Fruit fly (Drosophila melanogaster) whole organism, embryonic: ENCODE measurements around the gene bib.

ENCODE experiments used
- Atf6 ChIP-seq: fragments of 200-800 bp; sonication (Bioruptor generic); IDR thresholded peaks from 2 replicates; pipeline ENCODE4 v1.3.6; 2022; ENCODE audit warnings: missing biosample characterization, missing genetic modification characterization
- CG10431 ChIP-seq: fragments of 200-800 bp; sonication (Bioruptor generic); optimal IDR thresholded peaks from 3 replicates; lab custom pipeline; 2018; ENCODE audit warnings: missing biosample characterization, mild to moderate bottlenecking, missing genetic modification characterization
- CG10959 ChIP-seq: fragments of 200-800 bp; sonication (Bioruptor generic); IDR thresholded peaks from 2 replicates; pipeline ENCODE4 v1.3.6; 2022; ENCODE audit warnings: missing biosample characterization, missing genetic modification characterization
- CG12391 ChIP-seq: fragments of 200-800 bp; sonication (Bioruptor generic); optimal IDR thresholded peaks from 3 replicates; lab custom pipeline; 2018; ENCODE audit warnings: missing biosample characterization, mild to moderate bottlenecking, missing genetic modification characterization, moderate library complexity
- CG13287 ChIP-seq: fragments of 200-800 bp; sonication (Bioruptor generic); IDR thresholded peaks from 2 replicates; pipeline ENCODE4 v1.3.6; 2022; ENCODE audit warnings: missing biosample characterization, missing genetic modification characterization; ENCODE audit not compliant: partially characterized antibody
- CG14710 ChIP-seq: fragments of 200-800 bp; sonication (Bioruptor generic); optimal IDR thresholded peaks from 3 replicates; lab custom pipeline; 2019; ENCODE audit warnings: missing biosample characterization, mild to moderate bottlenecking, missing genetic modification characterization, moderate library complexity
- CG15601 ChIP-seq: fragments of 200-800 bp; sonication (Bioruptor generic); optimal IDR thresholded peaks from 3 replicates; lab custom pipeline; 2019; ENCODE audit warnings: missing biosample characterization, mild to moderate bottlenecking, missing genetic modification characterization, moderate library complexity
- CG15696 ChIP-seq: fragments of 200-800 bp; sonication (Bioruptor generic); optimal IDR thresholded peaks from 2 replicates; lab custom pipeline; 2019; ENCODE audit warnings: missing biosample characterization, mild to moderate bottlenecking, missing genetic modification characterization, moderate library complexity
- CG1647 ChIP-seq: fragments of 200-800 bp; sonication (Bioruptor generic); optimal IDR thresholded peaks from 3 replicates; lab custom pipeline; 2016; ENCODE audit warnings: missing biosample characterization, missing genetic modification characterization
- CG17359 ChIP-seq: fragments of 200-800 bp; sonication (Bioruptor generic); optimal IDR thresholded peaks from 3 replicates; lab custom pipeline; 2018; ENCODE audit warnings: missing biosample characterization, mild to moderate bottlenecking, missing genetic modification characterization, moderate library complexity
- CG17361 ChIP-seq: fragments of 200-800 bp; sonication (Bioruptor generic); IDR thresholded peaks from 3 replicates; pipeline ENCODE4 v1.3.6; 2022; ENCODE audit warnings: missing biosample characterization, missing genetic modification characterization
- CG17802 ChIP-seq: fragments of 200-800 bp; sonication (Bioruptor generic); optimal IDR thresholded peaks from 2 replicates; lab custom pipeline; 2018; ENCODE audit warnings: missing biosample characterization, mild to moderate bottlenecking, missing genetic modification characterization, moderate library complexity
- CG17912 ChIP-seq: fragments of 200-800 bp; sonication (Bioruptor generic); optimal IDR thresholded peaks from 2 replicates; lab custom pipeline; 2018; ENCODE audit warnings: missing biosample characterization, mild to moderate bottlenecking, missing genetic modification characterization
- CG18262 ChIP-seq: fragments of 200-800 bp; optimal IDR thresholded peaks from 3 replicates; lab custom pipeline; 2019; ENCODE audit warnings: missing biosample characterization, mild to moderate bottlenecking, missing genetic modification characterization, moderate library complexity
- CG1832 ChIP-seq: fragments of 200-800 bp; sonication (Bioruptor generic); optimal IDR thresholded peaks from 2 replicates; lab custom pipeline; 2017; ENCODE audit warnings: missing biosample characterization, mild to moderate bottlenecking, missing genetic modification characterization, inconsistent platforms
- CG31388 ChIP-seq: fragments of 200-800 bp; sonication (Bioruptor generic); optimal IDR thresholded peaks from 2 replicates; lab custom pipeline; 2016; ENCODE audit warnings: missing biosample characterization, missing genetic modification characterization
- CG31441 ChIP-seq: fragments of 200-800 bp; sonication (Bioruptor generic); IDR thresholded peaks from 2 replicates; pipeline ENCODE4 v1.3.6; 2022; ENCODE audit warnings: missing biosample characterization, missing genetic modification characterization
- CG32532 ChIP-seq: fragments of 200-800 bp; sonication (Bioruptor generic); IDR thresholded peaks from 2 replicates; pipeline ENCODE4 v1.3.6; 2022; ENCODE audit warnings: missing biosample characterization, missing genetic modification characterization
- CG5953 ChIP-seq: fragments of 200-800 bp; sonication (Bioruptor generic); IDR thresholded peaks from 2 replicates; pipeline ENCODE4 v1.3.6; 2022; ENCODE audit warnings: missing biosample characterization, missing genetic modification characterization
- CG6683 ChIP-seq: fragments of 200-800 bp; sonication (Bioruptor generic); optimal IDR thresholded peaks from 2 replicates; lab custom pipeline; 2017; ENCODE audit warnings: missing biosample characterization, mild to moderate bottlenecking, missing genetic modification characterization, missing genetic modification reagents
- CG6689 ChIP-seq: fragments of 200-800 bp; sonication (Bioruptor generic); IDR thresholded peaks from 2 replicates; pipeline ENCODE4 v1.3.6; 2022; ENCODE audit warnings: missing biosample characterization, missing genetic modification characterization
- CG6765 ChIP-seq: fragments of 200-800 bp; sonication (Bioruptor generic); optimal IDR thresholded peaks from 3 replicates; lab custom pipeline; 2017; ENCODE audit warnings: missing biosample characterization, mild to moderate bottlenecking, missing genetic modification characterization
- CG7357 ChIP-seq: fragments of 200-800 bp; sonication (Bioruptor generic); IDR thresholded peaks from 3 replicates; pipeline ENCODE4 v1.3.6; 2022; ENCODE audit warnings: missing biosample characterization, missing genetic modification characterization
- CG7556 ChIP-seq: fragments of 200-800 bp; sonication (Bioruptor generic); optimal IDR thresholded peaks from 2 replicates; lab custom pipeline; 2017; ENCODE audit warnings: missing biosample characterization, mild to moderate bottlenecking, missing genetic modification characterization
- CG9932 ChIP-seq: fragments of 200-800 bp; sonication (Bioruptor generic); IDR thresholded peaks from 2 replicates; pipeline ENCODE4 v1.3.6; 2022; ENCODE audit warnings: missing biosample characterization, missing genetic modification characterization
- Ets97D ChIP-seq: fragments of 200-800 bp; sonication (Bioruptor generic); optimal IDR thresholded peaks from 3 replicates; lab custom pipeline; 2016; ENCODE audit warnings: missing biosample characterization, missing genetic modification characterization
- H2.0 ChIP-seq: fragments of 200-800 bp; sonication (Bioruptor generic); IDR thresholded peaks from 2 replicates; pipeline ENCODE4 v1.3.6; 2022; ENCODE audit warnings: missing biosample characterization, missing genetic modification characterization
- Nf-YB ChIP-seq: fragments of 200-800 bp; sonication (Bioruptor generic); optimal IDR thresholded peaks from 3 replicates; lab custom pipeline; 2019; ENCODE audit warnings: missing biosample characterization, mild to moderate bottlenecking, missing genetic modification characterization, moderate library complexity
- Nf-YC ChIP-seq: fragments of 200-800 bp; optimal IDR thresholded peaks from 3 replicates; lab custom pipeline; 2019; ENCODE audit warnings: missing biosample characterization, mild to moderate bottlenecking, missing genetic modification characterization, moderate library complexity
- Rx ChIP-seq: fragments of 200-800 bp; sonication (Bioruptor generic); IDR thresholded peaks from 2 replicates; pipeline ENCODE4 v1.3.6; 2022; ENCODE audit warnings: missing biosample characterization, missing genetic modification characterization
- Six4 ChIP-seq: fragments of 200-800 bp; sonication (Bioruptor generic); optimal IDR thresholded peaks from 2 replicates; lab custom pipeline; 2016; ENCODE audit warnings: missing biosample characterization, missing genetic modification characterization
- Tbp ChIP-seq: fragments of >200 bp; optimal IDR thresholded peaks from 2 replicates; lab custom pipeline; 2018; ENCODE audit warnings: missing biosample characterization, missing genetic modification characterization
- ash1 ChIP-seq: fragments of 200-800 bp; sonication (Bioruptor generic); optimal IDR thresholded peaks from 2 replicates; lab custom pipeline; 2018; ENCODE audit warnings: missing biosample characterization, mild to moderate bottlenecking, missing genetic modification characterization
- bsh ChIP-seq, 2 experiments: fragments of 200-800 bp; sonication (Bioruptor generic); optimal IDR thresholded peaks; 2 replicates each; lab custom pipeline; 2017 to 2018; ENCODE audit warnings: mild to moderate bottlenecking in 2 of 2, missing biosample characterization in 2 of 2, missing genetic modification characterization in 2 of 2, moderate library complexity in 1 of 2
- chm ChIP-seq: fragments of 200-800 bp; sonication (Bioruptor generic); IDR thresholded peaks from 2 replicates; pipeline ENCODE4 v1.3.6; 2022; ENCODE audit warnings: missing biosample characterization, missing genetic modification characterization
- dan ChIP-seq: fragments of 200-800 bp; sonication (Bioruptor generic); IDR thresholded peaks from 2 replicates; pipeline ENCODE4 v1.3.6; 2022; ENCODE audit warnings: missing biosample characterization, missing genetic modification characterization
- disco-r ChIP-seq: fragments of 200-800 bp; sonication (Bioruptor generic); optimal IDR thresholded peaks from 2 replicates; lab custom pipeline; 2016; ENCODE audit warnings: missing biosample characterization, missing genetic modification characterization
- dysf ChIP-seq: fragments of 200-800 bp; sonication (Bioruptor generic); IDR thresholded peaks from 3 replicates; pipeline ENCODE4 v1.3.6; 2022; ENCODE audit warnings: missing biosample characterization, missing genetic modification characterization
- fu2 ChIP-seq: fragments of 200-800 bp; sonication (Bioruptor generic); optimal IDR thresholded peaks from 2 replicates; lab custom pipeline; 2016; ENCODE audit warnings: missing biosample characterization, missing genetic modification characterization
- hkb ChIP-seq, 2 experiments: fragments of 200-800 bp in 1 of 2; fragments of >200 bp in 1 of 2; sonication (Bioruptor generic) in 1 of 2; IDR thresholded peaks in 1 of 2; optimal IDR thresholded peaks in 1 of 2; 2 replicates each; pipeline versions ENCODE4 v1.3.6 to Lab custom; 2017 to 2022; ENCODE audit warnings: missing biosample characterization in 1 of 2, missing genetic modification characterization in 1 of 2
- ind ChIP-seq: fragments of 200-800 bp; sonication (Bioruptor generic); optimal IDR thresholded peaks from 3 replicates; lab custom pipeline; 2016; ENCODE audit warnings: missing biosample characterization, missing genetic modification characterization
- ken ChIP-seq: fragments of 200-800 bp; sonication (Bioruptor generic); IDR thresholded peaks from 3 replicates; pipeline ENCODE4 v1.3.6; 2022; ENCODE audit warnings: missing biosample characterization, missing genetic modification characterization
- lov ChIP-seq, 2 experiments: fragments of 200-800 bp in 1 of 2; fragments of >200 bp in 1 of 2; sonication (Bioruptor generic) in 1 of 2; IDR thresholded peaks in 1 of 2; optimal IDR thresholded peaks in 1 of 2; 2 replicates in 1 of 2; 3 replicates in 1 of 2; pipeline versions ENCODE4 v1.3.6 to Lab custom; 2017 to 2022; ENCODE audit warnings: missing biosample characterization in 1 of 2, missing genetic modification characterization in 1 of 2
- nmo ChIP-seq: fragments of 200-800 bp; sonication (Bioruptor generic); optimal IDR thresholded peaks from 2 replicates; lab custom pipeline; 2018; ENCODE audit warnings: missing biosample characterization, mild to moderate bottlenecking, missing genetic modification characterization, moderate library complexity
- nom ChIP-seq: fragments of 200-800 bp; sonication (Bioruptor generic); optimal IDR thresholded peaks from 2 replicates; lab custom pipeline; 2017; ENCODE audit warnings: missing biosample characterization, missing genetic modification characterization, mild to moderate bottlenecking, moderate library complexity, missing genetic modification reagents
- onecut ChIP-seq: fragments of 200-800 bp; sonication (Bioruptor generic); IDR thresholded peaks from 2 replicates; pipeline ENCODE4 v1.3.6; 2022; ENCODE audit warnings: missing biosample characterization, missing genetic modification characterization
- slbo ChIP-seq: fragments of 200-800 bp; sonication (Bioruptor generic); IDR thresholded peaks from 2 replicates; pipeline ENCODE4 v1.3.6; 2022; ENCODE audit warnings: missing biosample characterization, missing genetic modification characterization
- slp2 ChIP-seq: fragments of 200-800 bp; sonication (Bioruptor generic); optimal IDR thresholded peaks from 2 replicates; lab custom pipeline; 2016; ENCODE audit warnings: missing biosample characterization, missing genetic modification characterization
- stwl ChIP-seq: fragments of 200-800 bp; sonication (Bioruptor generic); optimal IDR thresholded peaks from 3 replicates; lab custom pipeline; 2018; ENCODE audit warnings: missing biosample characterization, mild to moderate bottlenecking, missing genetic modification characterization, moderate library complexity

bib gene

dm6 chr2L:9963603-9964042 lies 20.8 kb upstream of the bib start, which contains the start of gene CG5850 (continued):
- no peak for TF ChIP-seq bsh (GFP tag; optimal IDR thresholded peaks at IDR 0.05; lab: Kevin White, UChicago)
- TF ChIP-seq CG18262 (tag; lab: Kevin White, UChicago), result peak; percentile 44
- TF ChIP-seq dan (GFP tag; lab: Robert Waterston, UW), result no peak
- TF ChIP-seq Nf-YC, result peak; percentile 7
- TF ChIP-seq slp2 (GFP tag; lab: Kevin White, UChicago), result no peak
- peak; percentile 45 for TF ChIP-seq CG13287 (GFP tag; lab: Robert Waterston, UW)
- TF ChIP-seq CG6683, result no peak
- TF ChIP-seq Ets97D (GFP tag; lab: Kevin White, UChicago), result no peak
- no peak for TF ChIP-seq CG1647
- TF ChIP-seq hkb (optimal IDR thresholded peaks at IDR 0.05; lab: Kevin White, UChicago), result no peak
- TF ChIP-seq hkb (GFP tag; IDR thresholded peaks at IDR 0.05; lab: Robert Waterston, UW), result peak; percentile 24; the same call in 1 of the 2 replicates
- no peak for TF ChIP-seq CG7357 (GFP tag; lab: Robert Waterston, UW)
- no peak for TF ChIP-seq onecut (GFP tag; lab: Robert Waterston, UW)
- no peak for TF ChIP-seq lov (optimal IDR thresholded peaks at IDR 0.05; lab: Kevin White, UChicago)
- no peak for TF ChIP-seq lov (GFP tag; IDR thresholded peaks at IDR 0.05; lab: Robert Waterston, UW)
- TF ChIP-seq ken (GFP tag; lab: Robert Waterston, UW), result no peak; the same call in 2 of the 3 replicates
- TF ChIP-seq CG5953 (GFP tag; lab: Robert Waterston, UW), result no peak
- no peak for TF ChIP-seq CG1832
- peak; percentile 21 for TF ChIP-seq nom (GFP tag; lab: Kevin White, UChicago)
- TF ChIP-seq CG17359, result no peak
- TF ChIP-seq chm (GFP tag; lab: Robert Waterston, UW), result no peak
- no peak for TF ChIP-seq CG6765 (GFP tag; lab: Kevin White, UChicago)
- peak; percentile 13 for TF ChIP-seq CG15601 (tag; lab: Kevin White, UChicago)
- TF ChIP-seq CG31441 (GFP tag; lab: Robert Waterston, UW), result peak; percentile 59
- TF ChIP-seq CG17361, result peak; percentile 52; the same call in 2 of the 3 replicates
- TF ChIP-seq fu2, result no peak
- peak; percentile 4 for TF ChIP-seq CG15696 (tag; lab: Kevin White, UChicago)
- no peak for TF ChIP-seq Atf6
- TF ChIP-seq ind, result no peak
- TF ChIP-seq dysf (GFP tag; lab: Robert Waterston, UW), result no peak
- no peak for TF ChIP-seq CG32532 (GFP tag; lab: Robert Waterston, UW)
- TF ChIP-seq Rx, result no peak
- TF ChIP-seq slbo (GFP tag; lab: Robert Waterston, UW), result no peak
- TF ChIP-seq CG17802, result no peak
- peak; percentile 3 for TF ChIP-seq Nf-YB
- no peak for TF ChIP-seq CG7556
- TF ChIP-seq CG6689 (GFP tag; lab: Robert Waterston, UW), result no peak
- TF ChIP-seq H2.0 (GFP tag; lab: Robert Waterston, UW), result no peak
- TF ChIP-seq CG12391 (tag; lab: Kevin White, UChicago), result peak; percentile 64
- no peak for TF ChIP-seq Tbp (GFP tag; lab: Kevin White, UChicago)
- TF ChIP-seq CG14710 (tag; lab: Kevin White, UChicago), result peak; percentile 63
- TF ChIP-seq CG17912, result no peak
- peak; percentile 20 for TF ChIP-seq CG10431 (GFP tag; lab: Kevin White, UChicago)
- no peak for TF ChIP-seq Six4 (GFP tag; lab: Kevin White, UChicago)
- TF ChIP-seq nmo (GFP tag; lab: Kevin White, UChicago), result peak; percentile 8
- no peak for TF ChIP-seq ash1 (GFP tag; lab: Kevin White, UChicago)
- TF ChIP-seq CG31388 (GFP tag; lab: Kevin White, UChicago), result no peak
- TF ChIP-seq CG10959 (GFP tag; lab: Robert Waterston, UW), result no peak
- TF ChIP-seq stwl (tag; lab: Kevin White, UChicago), result peak; percentile 34
- TF ChIP-seq disco-r (GFP tag; lab: Kevin White, UChicago), result no peak
- TF ChIP-seq CG9932 (GFP tag; lab: Robert Waterston, UW), result no peak
- TF ChIP-seq, all 482 proteins: peak for 74
